Worm (Caenorhabditis elegans) whole organism, L4 larva: ENCODE results near the gene T24C2.5.

Source experiments
- ama-1 ChIP-seq: fragments of 150-350 bp; optimal IDR thresholded peaks from 2 replicates; lab custom pipeline; 2014; ENCODE audit warnings: inconsistent platforms, mixed read lengths
- dve-1 ChIP-seq: sonication (generic microtip); optimal IDR thresholded peaks from 2 replicates; lab custom pipeline; 2017; ENCODE audit warnings: antibody characterized with exemption, mild to moderate bottlenecking, missing genetic modification characterization, missing compliant biosample characterization; ENCODE audit not compliant: insufficient read depth
- fkh-10 ChIP-seq: fragments of 150-350 bp; optimal IDR thresholded peaks from 2 replicates; lab custom pipeline; 2014; ENCODE audit warnings: missing biosample characterization, missing genetic modification reagents, missing genetic modification characterization
- lin-15B ChIP-seq: fragments of 150-350 bp; sonication (generic microtip); optimal IDR thresholded peaks from 3 replicates; lab custom pipeline; 2014; ENCODE audit warnings: missing biosample characterization, missing genetic modification characterization
- nhr-11 ChIP-seq: fragments of 150-350 bp; optimal IDR thresholded peaks from 2 replicates; lab custom pipeline; 2014; ENCODE audit warnings: missing biosample characterization, missing genetic modification characterization
- nhr-28 ChIP-seq: fragments of 150-350 bp; optimal IDR thresholded peaks from 2 replicates; lab custom pipeline; 2014; ENCODE audit warnings: missing biosample characterization, missing genetic modification characterization
- nhr-6 ChIP-seq: fragments of 150-350 bp; optimal IDR thresholded peaks from 2 replicates; lab custom pipeline; 2014; ENCODE audit warnings: missing biosample characterization, missing genetic modification characterization
- pha-4 ChIP-seq, 2 experiments: fragments of 150-350 bp in 1 of 2; fragments of 200-800 bp in 1 of 2; sonication (Bioruptor generic) in 1 of 2; IDR thresholded peaks in 1 of 2; optimal IDR thresholded peaks in 1 of 2; 2 replicates each; pipeline versions ENCODE4 v1.3.6 to Lab custom; 2014 to 2022; ENCODE audit warnings: missing genetic modification characterization in 2 of 2, missing genetic modification reagents in 2 of 2, missing biosample characterization in 1 of 2, missing compliant biosample characterization in 1 of 2
- pqm-1 ChIP-seq: sonication (generic microtip); optimal IDR thresholded peaks from 2 replicates; lab custom pipeline; 2017; ENCODE audit warnings: missing biosample characterization, missing genetic modification characterization
- snpc-4 ChIP-seq: fragments of 150-350 bp; optimal IDR thresholded peaks from 2 replicates; lab custom pipeline; 2014; ENCODE audit warnings: missing biosample characterization, missing genetic modification characterization
- zag-1 ChIP-seq: fragments of 150-350 bp; optimal IDR thresholded peaks from 2 replicates; lab custom pipeline; 2014; ENCODE audit warnings: missing biosample characterization, missing genetic modification characterization

ce11 chrX:14563818-14564217 is 29.6 kb downstream of the T24C2.5 start:
- TF ChIP-seq snpc-4 (tag; lab: Kevin White, UChicago), result no peak
- TF ChIP-seq dve-1, result no peak
- no peak for TF ChIP-seq ama-1 (lab: Kevin White, UChicago)
- TF ChIP-seq lin-15B (tag; lab: Kevin White, UChicago), result no peak
- TF ChIP-seq nhr-28, result peak; percentile 51
- no peak for TF ChIP-seq pha-4 (GFP tag; IDR thresholded peaks at IDR 0.05; lab: Robert Waterston, UW)
- TF ChIP-seq pha-4 (tag; optimal IDR thresholded peaks at IDR 0.05; lab: Kevin White, UChicago), result no peak
- TF ChIP-seq fkh-10, result no peak
- no peak for TF ChIP-seq nhr-11 (tag; lab: Kevin White, UChicago)
- no peak for TF ChIP-seq zag-1 (tag; lab: Kevin White, UChicago)
- TF ChIP-seq nhr-6 (tag; lab: Kevin White, UChicago), result no peak
- no peak for TF ChIP-seq pqm-1 (tag; lab: Kevin White, UChicago)
